Worm (Caenorhabditis elegans) whole organism, L4 larva: ENCODE measurements around the gene rbmx-2.

Experiments
- F37D6.2 ChIP-seq: sonication (generic microtip); optimal IDR thresholded peaks from 2 replicates; lab custom pipeline; 2016; ENCODE audit warnings: mild to moderate bottlenecking, missing genetic modification characterization, missing compliant biosample characterization
- R02D3.7 ChIP-seq: fragments of 150-350 bp; sonication (generic microtip); optimal IDR thresholded peaks from 3 replicates; lab custom pipeline; 2014; ENCODE audit warnings: missing biosample characterization, missing genetic modification characterization
- T26A8.4 ChIP-seq: fragments of 200-800 bp; sonication (Bioruptor generic); IDR thresholded peaks from 2 replicates; pipeline ENCODE4 v1.3.6; 2022; ENCODE audit warnings: missing genetic modification characterization, missing compliant biosample characterization
- Y5F2A.4 ChIP-seq: fragments of 200-800 bp; sonication (Bioruptor generic); optimal IDR thresholded peaks from 2 replicates; lab custom pipeline; 2018; ENCODE audit warnings: mild to moderate bottlenecking, missing genetic modification characterization, missing compliant biosample characterization
- ZK337.2 ChIP-seq: fragments of 200-800 bp; sonication (Bioruptor generic); IDR thresholded peaks from 2 replicates; pipeline ENCODE4 v1.3.6; 2022; ENCODE audit warnings: missing genetic modification reagents, missing genetic modification characterization, missing compliant biosample characterization
- aha-1 ChIP-seq: fragments of 150-350 bp; peaks from one replicate; lab custom pipeline; 2014; ENCODE audit warnings: missing biosample characterization, missing genetic modification characterization
- aly-2 ChIP-seq: sonication (generic microtip); optimal IDR thresholded peaks from 2 replicates; lab custom pipeline; 2018; ENCODE audit warnings: missing biosample characterization, missing genetic modification characterization
- ama-1 ChIP-seq: fragments of 150-350 bp; optimal IDR thresholded peaks from 2 replicates; lab custom pipeline; 2014; ENCODE audit warnings: inconsistent platforms, mixed read lengths
- arid-1 ChIP-seq: fragments of 200-800 bp; sonication (Bioruptor generic); conservative IDR thresholded peaks from 2 replicates; pipeline ENCODE4 v1.3.6; 2022; ENCODE audit warnings: missing genetic modification reagents, missing genetic modification characterization, missing compliant biosample characterization
- ceh-28 ChIP-seq: fragments of 150-350 bp; optimal IDR thresholded peaks from 2 replicates; lab custom pipeline; 2014; ENCODE audit warnings: missing biosample characterization, missing genetic modification reagents, missing genetic modification characterization
- ceh-32 ChIP-seq: sonication (generic microtip); optimal IDR thresholded peaks from 2 replicates; lab custom pipeline; 2016; ENCODE audit warnings: mild to moderate bottlenecking, missing genetic modification characterization, missing compliant biosample characterization; ENCODE audit not compliant: poor library complexity
- ces-1 ChIP-seq: fragments of 150-350 bp; sonication (generic microtip); optimal IDR thresholded peaks from 4 replicates; lab custom pipeline; 2014; ENCODE audit warnings: missing biosample characterization, missing genetic modification reagents, missing genetic modification characterization
- daf-16 ChIP-seq, 3 experiments: sonication (generic microtip); optimal IDR thresholded peaks; 2 replicates each; lab custom pipeline; 2016 to 2017; ENCODE audit warnings: missing genetic modification characterization in 3 of 3, missing genetic modification reagents in 3 of 3, mild to moderate bottlenecking in 2 of 3, missing compliant biosample characterization in 2 of 3, missing biosample characterization in 1 of 3, moderate library complexity in 1 of 3
- daf-19 ChIP-seq: fragments of 200-800 bp; sonication (Bioruptor generic); conservative IDR thresholded peaks from 2 replicates; pipeline ENCODE4 v1.3.6; 2022; ENCODE audit warnings: missing genetic modification characterization, missing compliant biosample characterization
- daf-8 ChIP-seq: fragments of 200-800 bp; sonication (Bioruptor generic); IDR thresholded peaks from 2 replicates; pipeline ENCODE4 v1.3.6; 2022; ENCODE audit warnings: missing genetic modification characterization, missing compliant biosample characterization
- dmd-6 ChIP-seq: fragments of 200-800 bp; sonication (Bioruptor generic); IDR thresholded peaks from 2 replicates; pipeline ENCODE4 v1.3.6; 2022; ENCODE audit warnings: missing genetic modification reagents, missing genetic modification characterization, missing compliant biosample characterization
- dmd-8 ChIP-seq: fragments of 200-800 bp; sonication (Bioruptor generic); IDR thresholded peaks from 2 replicates; pipeline ENCODE4 v1.3.6; 2022; ENCODE audit warnings: missing genetic modification characterization, missing compliant biosample characterization
- dmd-9 ChIP-seq: fragments of 200-800 bp; sonication (Bioruptor generic); IDR thresholded peaks from 2 replicates; pipeline ENCODE4 v1.3.6; 2022; ENCODE audit warnings: missing genetic modification reagents, missing genetic modification characterization, missing compliant biosample characterization
- dpl-1 ChIP-seq: fragments of 150-350 bp; optimal IDR thresholded peaks from 2 replicates; lab custom pipeline; 2014; ENCODE audit warnings: missing biosample characterization, missing genetic modification reagents, missing genetic modification characterization
- egl-43 ChIP-seq: fragments of 200-800 bp; sonication (Bioruptor generic); IDR thresholded peaks from 2 replicates; pipeline ENCODE4 v1.3.6; 2022; ENCODE audit warnings: missing genetic modification reagents, missing genetic modification characterization, missing compliant biosample characterization
- fkh-10 ChIP-seq: fragments of 150-350 bp; optimal IDR thresholded peaks from 2 replicates; lab custom pipeline; 2014; ENCODE audit warnings: missing biosample characterization, missing genetic modification reagents, missing genetic modification characterization
- gei-8 ChIP-seq: fragments of 200-800 bp; sonication (Bioruptor generic); optimal IDR thresholded peaks from 2 replicates; lab custom pipeline; 2018; ENCODE audit warnings: mild to moderate bottlenecking, missing genetic modification characterization, missing compliant biosample characterization
- hlh-30 ChIP-seq: sonication (generic microtip); optimal IDR thresholded peaks from 2 replicates; lab custom pipeline; 2017; ENCODE audit warnings: antibody characterized with exemption, mild to moderate bottlenecking, missing genetic modification characterization, missing compliant biosample characterization; ENCODE audit not compliant: insufficient read depth
- jun-1 ChIP-seq: fragments of 150-350 bp; optimal IDR thresholded peaks from 2 replicates; lab custom pipeline; 2014; ENCODE audit warnings: missing biosample characterization, missing genetic modification reagents, missing genetic modification characterization
- lin-15B ChIP-seq: fragments of 150-350 bp; sonication (generic microtip); optimal IDR thresholded peaks from 3 replicates; lab custom pipeline; 2014; ENCODE audit warnings: missing biosample characterization, missing genetic modification characterization
- lin-29 ChIP-seq: fragments of 200-800 bp; sonication (Bioruptor generic); IDR thresholded peaks from 2 replicates; pipeline ENCODE4 v1.3.6; 2022; ENCODE audit warnings: missing genetic modification reagents, missing genetic modification characterization, missing compliant biosample characterization
- lin-39 ChIP-seq: fragments of 150-350 bp; optimal IDR thresholded peaks from 2 replicates; lab custom pipeline; 2014; ENCODE audit warnings: missing biosample characterization, missing genetic modification reagents, missing genetic modification characterization
- lir-3 ChIP-seq: sonication (generic microtip); optimal IDR thresholded peaks from 2 replicates; lab custom pipeline; 2016; ENCODE audit warnings: mild to moderate bottlenecking, missing genetic modification characterization, missing compliant biosample characterization
- madf-5 ChIP-seq, 2 experiments: fragments of 200-800 bp; sonication (Bioruptor generic); IDR thresholded peaks; 2 replicates each; pipeline ENCODE4 v1.3.6; 2022; ENCODE audit warnings: missing compliant biosample characterization in 2 of 2, missing genetic modification characterization in 2 of 2
- mdt-29 ChIP-seq: fragments of 200-800 bp; sonication (Bioruptor generic); IDR thresholded peaks from 2 replicates; pipeline ENCODE4 v1.3.6; 2022; ENCODE audit warnings: missing genetic modification reagents, missing genetic modification characterization, missing compliant biosample characterization
- nhr-10 ChIP-seq: fragments of 150-350 bp; optimal IDR thresholded peaks from 2 replicates; lab custom pipeline; 2014; ENCODE audit warnings: missing biosample characterization, missing genetic modification characterization
- nhr-11 ChIP-seq: fragments of 150-350 bp; optimal IDR thresholded peaks from 2 replicates; lab custom pipeline; 2014; ENCODE audit warnings: missing biosample characterization, missing genetic modification characterization
- nhr-111 ChIP-seq: fragments of 200-800 bp; sonication (Bioruptor generic); optimal IDR thresholded peaks from 2 replicates; lab custom pipeline; 2018; ENCODE audit warnings: mild to moderate bottlenecking, missing genetic modification characterization, missing compliant biosample characterization
- nhr-41 ChIP-seq: fragments of 200-800 bp; sonication (Bioruptor generic); IDR thresholded peaks from 2 replicates; pipeline ENCODE4 v1.3.6; 2022; ENCODE audit warnings: missing genetic modification reagents, missing genetic modification characterization, missing compliant biosample characterization
- nhr-42 ChIP-seq: fragments of 200-800 bp; sonication (Bioruptor generic); IDR thresholded peaks from 2 replicates; pipeline ENCODE4 v1.3.6; 2022; ENCODE audit warnings: missing genetic modification characterization, missing compliant biosample characterization
- nhr-77 ChIP-seq: fragments of 150-350 bp; optimal IDR thresholded peaks from 2 replicates; lab custom pipeline; 2014; ENCODE audit warnings: missing biosample characterization, missing genetic modification characterization
- pqm-1 ChIP-seq: sonication (generic microtip); optimal IDR thresholded peaks from 2 replicates; lab custom pipeline; 2017; ENCODE audit warnings: missing biosample characterization, missing genetic modification characterization
- rbr-2 ChIP-seq: sonication (generic microtip); optimal IDR thresholded peaks from 2 replicates; lab custom pipeline; 2016; ENCODE audit warnings: missing genotype, missing genetic modification characterization, missing compliant biosample characterization
- saeg-2 ChIP-seq: fragments of 200-800 bp; sonication (Bioruptor generic); IDR thresholded peaks from 2 replicates; pipeline ENCODE4 v1.3.6; 2022; ENCODE audit warnings: missing genetic modification reagents, missing genetic modification characterization, missing compliant biosample characterization
- sdz-12 ChIP-seq: fragments of 200-800 bp; sonication (Bioruptor generic); optimal IDR thresholded peaks from 2 replicates; lab custom pipeline; 2018; ENCODE audit warnings: mild to moderate bottlenecking, missing genetic modification characterization, missing compliant biosample characterization
- skn-1 ChIP-seq: fragments of 150-350 bp; optimal IDR thresholded peaks from 2 replicates; lab custom pipeline; 2014; ENCODE audit warnings: missing biosample characterization, missing genetic modification characterization
- snpc-1.2 ChIP-seq: fragments of 200-800 bp; sonication (Bioruptor generic); IDR thresholded peaks from 2 replicates; pipeline ENCODE4 v1.3.6; 2022; ENCODE audit warnings: missing genetic modification reagents, missing genetic modification characterization, missing compliant biosample characterization
- tag-97 ChIP-seq: fragments of 200-800 bp; sonication (Bioruptor generic); IDR thresholded peaks from 2 replicates; pipeline ENCODE4 v1.3.6; 2022; ENCODE audit warnings: missing genetic modification characterization, missing compliant biosample characterization
- unc-39 ChIP-seq: sonication (generic microtip); optimal IDR thresholded peaks from 2 replicates; lab custom pipeline; 2017; ENCODE audit warnings: missing biosample characterization, missing genetic modification characterization
- zag-1 ChIP-seq: fragments of 150-350 bp; optimal IDR thresholded peaks from 2 replicates; lab custom pipeline; 2014; ENCODE audit warnings: missing biosample characterization, missing genetic modification characterization
- zip-2 ChIP-seq: fragments of 150-350 bp; optimal IDR thresholded peaks from 2 replicates; lab custom pipeline; 2014; ENCODE audit warnings: missing biosample characterization, missing genetic modification characterization
- ztf-11 ChIP-seq: fragments of 150-350 bp; optimal IDR thresholded peaks from 2 replicates; lab custom pipeline; 2014; ENCODE audit warnings: missing biosample characterization, missing genetic modification characterization

Gene rbmx-2

ce11 chrII:6179531-6179930 is 17.2 kb downstream of the rbmx-2 start, which contains the start of gene F40H3.1:
Gene F40H3.1, plus strand, starts transcription at chrII:6179831.
- TF ChIP-seq lir-3 = no peak
- no peak for TF ChIP-seq rbr-2 (tag; lab: Kevin White, UChicago)
- no peak for TF ChIP-seq ztf-11 (tag; lab: Kevin White, UChicago)
- TF ChIP-seq tag-97 (GFP tag; lab: Robert Waterston, UW) = no peak
- no peak for TF ChIP-seq hlh-30 (tag; lab: Kevin White, UChicago)
- no peak for TF ChIP-seq saeg-2 (GFP tag; lab: Robert Waterston, UW)
- TF ChIP-seq lin-39 (tag; lab: Kevin White, UChicago) = no peak
- TF ChIP-seq nhr-77 = no peak
- no peak for TF ChIP-seq nhr-41 (GFP tag; lab: Robert Waterston, UW)
- TF ChIP-seq F37D6.2 (tag; lab: Kevin White, UChicago) = no peak
- no peak for TF ChIP-seq snpc-1.2 (GFP tag; lab: Robert Waterston, UW)
- TF ChIP-seq R02D3.7 = no peak
- TF ChIP-seq ceh-32 (tag; lab: Kevin White, UChicago) = no peak
- TF ChIP-seq lin-29 (GFP tag; lab: Robert Waterston, UW) = no peak
- no peak for TF ChIP-seq ceh-28 (tag; lab: Kevin White, UChicago)
- TF ChIP-seq gei-8 = no peak
- TF ChIP-seq egl-43 (GFP tag; lab: Robert Waterston, UW) = no peak

ce11 chrII:6178743-6179129 is 18.0 kb downstream of the rbmx-2 start:
- TF ChIP-seq daf-16 (GFP tag; optimal IDR thresholded peaks at IDR 0.05; lab: Kevin White, UChicago) = no peak
- TF ChIP-seq daf-16 (tag; optimal IDR thresholded peaks at IDR 0.05; lab: Kevin White, UChicago) = peak; percentile 10
- TF ChIP-seq nhr-77 = no peak
- TF ChIP-seq aha-1 (tag; lab: Kevin White, UChicago) = peak; percentile 84
- no peak for TF ChIP-seq T26A8.4 (GFP tag; lab: Robert Waterston, UW)

ce11 chrII:6177975-6178742 is 18.6 kb downstream of the rbmx-2 start:
- no peak for TF ChIP-seq nhr-11
- TF ChIP-seq nhr-111 (GFP tag; lab: Kevin White, UChicago) = no peak
- no peak for TF ChIP-seq daf-8
- TF ChIP-seq aly-2 (tag; lab: Kevin White, UChicago) = no peak
- TF ChIP-seq arid-1 (GFP tag; lab: Robert Waterston, UW) = no peak
- TF ChIP-seq nhr-10 (tag; lab: Kevin White, UChicago) = no peak
- no peak for TF ChIP-seq dpl-1 (GFP tag; lab: Kevin White, UChicago)
- no peak for TF ChIP-seq skn-1
- no peak for TF ChIP-seq unc-39 (tag; lab: Kevin White, UChicago)
- TF ChIP-seq ama-1 (lab: Kevin White, UChicago) = no peak
- TF ChIP-seq ceh-32 (tag; lab: Kevin White, UChicago) = no peak
- TF ChIP-seq dmd-9 = no peak
- no peak for TF ChIP-seq dmd-8 (GFP tag; lab: Robert Waterston, UW)
- TF ChIP-seq madf-5 (GFP tag; IDR thresholded peaks at IDR 0.05; lab: Robert Waterston, UW) = no peak
- no peak for TF ChIP-seq lin-15B (tag; lab: Kevin White, UChicago)
- no peak for TF ChIP-seq mdt-29 (GFP tag; lab: Robert Waterston, UW)
- TF ChIP-seq ces-1 (GFP tag; lab: Kevin White, UChicago) = no peak
- no peak for TF ChIP-seq nhr-42 (GFP tag; lab: Robert Waterston, UW)
- TF ChIP-seq jun-1 (tag; lab: Kevin White, UChicago) = no peak
- no peak for TF ChIP-seq ZK337.2 (GFP tag; lab: Robert Waterston, UW)
- no peak for TF ChIP-seq F37D6.2 (tag; lab: Kevin White, UChicago)
- no peak for TF ChIP-seq zip-2 (tag; lab: Kevin White, UChicago)
- no peak for TF ChIP-seq fkh-10
- TF ChIP-seq sdz-12 (GFP tag; lab: Kevin White, UChicago) = no peak
- TF ChIP-seq daf-16 (GFP tag; optimal IDR thresholded peaks at IDR 0.05; lab: Kevin White, UChicago) = no peak
- TF ChIP-seq daf-16 (tag; optimal IDR thresholded peaks at IDR 0.05; lab: Kevin White, UChicago) = peak; percentile 21
- TF ChIP-seq dmd-6 (GFP tag; lab: Robert Waterston, UW) = peak; percentile 63
- TF ChIP-seq zag-1 = no peak
- no peak for TF ChIP-seq nhr-41 (GFP tag; lab: Robert Waterston, UW)
- TF ChIP-seq pqm-1 = peak; percentile 82
- TF ChIP-seq daf-19 (GFP tag; lab: Robert Waterston, UW) = no peak
- no peak for TF ChIP-seq Y5F2A.4 (GFP tag; lab: Kevin White, UChicago)
- no peak for TF ChIP-seq ztf-11 (tag; lab: Kevin White, UChicago)
